Fruit fly (Drosophila melanogaster) whole organism, embryonic: ENCODE results near the gene Ae2.

Experiments used
- Blimp-1 ChIP-seq: fragments of 200-800 bp; sonication (Bioruptor generic); optimal IDR thresholded peaks from 3 replicates; lab custom pipeline; 2018; ENCODE audit warnings: missing biosample characterization, missing genetic modification characterization, mild to moderate bottlenecking, moderate library complexity, missing genetic modification reagents
- C15 ChIP-seq: fragments of 200-800 bp; sonication (Bioruptor generic); IDR thresholded peaks from 3 replicates; pipeline ENCODE4 v1.3.6; 2022; ENCODE audit warnings: missing biosample characterization, missing genetic modification characterization
- CG10274 ChIP-seq: fragments of 200-800 bp; sonication (Bioruptor generic); optimal IDR thresholded peaks from 3 replicates; lab custom pipeline; 2017; ENCODE audit warnings: missing biosample characterization, mild to moderate bottlenecking, missing genetic modification characterization
- CG11504 ChIP-seq: fragments of 200-800 bp; sonication (Bioruptor generic); optimal IDR thresholded peaks from 3 replicates; lab custom pipeline; 2019; ENCODE audit warnings: missing biosample characterization, mild to moderate bottlenecking, missing genetic modification characterization, moderate library complexity
- CG12659 ChIP-seq: fragments of 200-800 bp; sonication (Bioruptor generic); optimal IDR thresholded peaks from 3 replicates; lab custom pipeline; 2017; ENCODE audit warnings: mild to moderate bottlenecking, missing biosample characterization, missing genetic modification reagents, missing genetic modification characterization
- CG13123 ChIP-seq: fragments of 200-800 bp; sonication (Bioruptor generic); optimal IDR thresholded peaks from 2 replicates; lab custom pipeline; 2016; ENCODE audit warnings: missing biosample characterization, missing genetic modification characterization
- CG14710 ChIP-seq: fragments of 200-800 bp; sonication (Bioruptor generic); optimal IDR thresholded peaks from 3 replicates; lab custom pipeline; 2019; ENCODE audit warnings: missing biosample characterization, mild to moderate bottlenecking, missing genetic modification characterization, moderate library complexity
- CG14860 ChIP-seq: fragments of 200-800 bp; sonication (Bioruptor generic); IDR thresholded peaks from 3 replicates; pipeline ENCODE4 v1.3.6; 2022; ENCODE audit warnings: missing biosample characterization, missing genetic modification characterization; ENCODE audit not compliant: partially characterized antibody
- CG15479 ChIP-seq: fragments of 200-800 bp; sonication (Bioruptor generic); optimal IDR thresholded peaks from 3 replicates; lab custom pipeline; 2019; ENCODE audit warnings: missing biosample characterization, mild to moderate bottlenecking, missing genetic modification characterization, moderate library complexity
- CG16863 ChIP-seq: fragments of 200-800 bp; sonication (Bioruptor generic); optimal IDR thresholded peaks from 3 replicates; lab custom pipeline; 2016; ENCODE audit warnings: missing biosample characterization, missing genetic modification characterization
- CG17328 ChIP-seq: fragments of 200-800 bp; sonication (Bioruptor generic); IDR thresholded peaks from 2 replicates; pipeline ENCODE4 v1.3.6; 2022; ENCODE audit warnings: missing biosample characterization, missing genetic modification characterization
- CG18262 ChIP-seq: fragments of 200-800 bp; optimal IDR thresholded peaks from 3 replicates; lab custom pipeline; 2019; ENCODE audit warnings: missing biosample characterization, mild to moderate bottlenecking, missing genetic modification characterization, moderate library complexity
- CG18599 ChIP-seq: fragments of 200-800 bp; sonication (Bioruptor generic); optimal IDR thresholded peaks from 3 replicates; lab custom pipeline; 2017; ENCODE audit warnings: missing biosample characterization, missing genetic modification characterization, mild to moderate bottlenecking, moderate library complexity, missing genetic modification reagents
- CG18764 ChIP-seq: fragments of 200-800 bp; sonication (Bioruptor generic); optimal IDR thresholded peaks from 3 replicates; lab custom pipeline; 2016; ENCODE audit warnings: missing biosample characterization, missing genetic modification characterization
- CG2202 ChIP-seq: fragments of 200-800 bp; sonication (Bioruptor generic); optimal IDR thresholded peaks from 2 replicates; lab custom pipeline; 2018; ENCODE audit warnings: missing biosample characterization, mild to moderate bottlenecking, missing genetic modification characterization
- CG30020 ChIP-seq: fragments of 200-800 bp; optimal IDR thresholded peaks from 2 replicates; lab custom pipeline; 2019; ENCODE audit warnings: missing biosample characterization, mild to moderate bottlenecking, missing genetic modification characterization, moderate library complexity
- CG4617 ChIP-seq: fragments of 200-800 bp; sonication (Bioruptor generic); optimal IDR thresholded peaks from 3 replicates; lab custom pipeline; 2016; ENCODE audit warnings: missing biosample characterization, missing genetic modification characterization, borderline replicate concordance
- CG4730 ChIP-seq: fragments of 200-800 bp; sonication (Bioruptor generic); IDR thresholded peaks from 2 replicates; pipeline ENCODE4 v1.3.6; 2022; ENCODE audit warnings: missing biosample characterization, missing genetic modification characterization
- CG6654 ChIP-seq: fragments of 200-800 bp; sonication (Bioruptor generic); optimal IDR thresholded peaks from 2 replicates; lab custom pipeline; 2017; ENCODE audit warnings: missing biosample characterization, mild to moderate bottlenecking, missing genetic modification characterization
- CG6765 ChIP-seq: fragments of 200-800 bp; sonication (Bioruptor generic); optimal IDR thresholded peaks from 3 replicates; lab custom pipeline; 2017; ENCODE audit warnings: missing biosample characterization, mild to moderate bottlenecking, missing genetic modification characterization
- CG8290 ChIP-seq, 3 experiments: fragments of 200-800 bp; sonication (Bioruptor generic); optimal IDR thresholded peaks; 2 replicates each; lab custom pipeline; 2016 to 2019; ENCODE audit warnings: missing biosample characterization in 3 of 3, missing genetic modification characterization in 3 of 3, mild to moderate bottlenecking in 2 of 3, moderate library complexity in 1 of 3
- Camta ChIP-seq: fragments of 200-800 bp; sonication (Bioruptor generic); optimal IDR thresholded peaks from 2 replicates; lab custom pipeline; 2016; ENCODE audit warnings: missing biosample characterization, missing genetic modification characterization
- D ChIP-seq, 2 experiments: fragments of 200-800 bp in 1 of 2; fragments of >200 bp in 1 of 2; sonication (Bioruptor generic) in 1 of 2; optimal IDR thresholded peaks; 2 replicates in 1 of 2; 3 replicates in 1 of 2; lab custom pipeline; 2017; ENCODE audit warnings: mild to moderate bottlenecking in 1 of 2, missing biosample characterization in 1 of 2, missing genetic modification characterization in 1 of 2, missing genetic modification reagents in 1 of 2
- Dbx ChIP-seq: fragments of 200-800 bp; sonication (Bioruptor generic); IDR thresholded peaks from 3 replicates; pipeline ENCODE4 v1.3.6; 2022; ENCODE audit warnings: missing biosample characterization, missing genetic modification characterization
- Dref ChIP-seq: fragments of 200-800 bp; sonication (Bioruptor generic); IDR thresholded peaks from 2 replicates; pipeline ENCODE4 v1.3.6; 2022; ENCODE audit warnings: missing biosample characterization, missing genetic modification characterization
- HLH4C ChIP-seq: fragments of 200-800 bp; sonication (Bioruptor generic); IDR thresholded peaks from 3 replicates; pipeline ENCODE4 v1.3.6; 2022; ENCODE audit warnings: missing biosample characterization, missing genetic modification characterization; ENCODE audit not compliant: partially characterized antibody
- Hand ChIP-seq: fragments of 200-800 bp; sonication (Bioruptor generic); optimal IDR thresholded peaks from 2 replicates; lab custom pipeline; 2017; ENCODE audit warnings: mild to moderate bottlenecking, missing biosample characterization, missing genetic modification reagents, missing genetic modification characterization
- Mrtf ChIP-seq: fragments of 200-800 bp; sonication (Bioruptor generic); IDR thresholded peaks from 3 replicates; pipeline ENCODE4 v1.3.6; 2022; ENCODE audit warnings: missing biosample characterization, missing genetic modification characterization
- Sox100B ChIP-seq: fragments of 200-800 bp; sonication (Bioruptor generic); optimal IDR thresholded peaks from 3 replicates; lab custom pipeline; 2018; ENCODE audit warnings: missing biosample characterization, mild to moderate bottlenecking, missing genetic modification characterization
- Taf1 ChIP-seq: fragments of 200-800 bp; sonication (Bioruptor generic); IDR thresholded peaks from 2 replicates; pipeline ENCODE4 v1.3.6; 2022; ENCODE audit warnings: missing biosample characterization, missing genetic modification characterization
- ato ChIP-seq: fragments of 200-800 bp; sonication (Bioruptor generic); IDR thresholded peaks from 2 replicates; pipeline ENCODE4 v1.3.6; 2022; ENCODE audit warnings: missing biosample characterization, missing genetic modification characterization; ENCODE audit not compliant: partially characterized antibody
- crc ChIP-seq: fragments of 200-800 bp; sonication (Bioruptor generic); optimal IDR thresholded peaks from 2 replicates; lab custom pipeline; 2016; ENCODE audit warnings: missing biosample characterization, missing genetic modification characterization
- croc ChIP-seq: fragments of 200-800 bp; sonication (Bioruptor generic); conservative IDR thresholded peaks from 3 replicates; pipeline ENCODE4 v1.3.6; 2022; ENCODE audit warnings: missing biosample characterization, missing genetic modification characterization
- en ChIP-seq: fragments of 200-800 bp; sonication (Bioruptor generic); optimal IDR thresholded peaks from 2 replicates; lab custom pipeline; 2016; ENCODE audit warnings: missing biosample characterization, missing genetic modification characterization
- fd102C ChIP-seq: fragments of 200-800 bp; sonication (Bioruptor generic); optimal IDR thresholded peaks from 2 replicates; lab custom pipeline; 2018; ENCODE audit warnings: missing biosample characterization, mild to moderate bottlenecking, missing genetic modification characterization, moderate library complexity
- fd3F ChIP-seq: fragments of 200-800 bp; sonication (Bioruptor generic); optimal IDR thresholded peaks from 2 replicates; lab custom pipeline; 2018; ENCODE audit warnings: missing biosample characterization, mild to moderate bottlenecking, missing genetic modification characterization, moderate library complexity
- gfzf ChIP-seq: fragments of 200-800 bp; sonication (Bioruptor generic); optimal IDR thresholded peaks from 2 replicates; lab custom pipeline; 2016; ENCODE audit warnings: missing biosample characterization, mild to moderate bottlenecking, missing genetic modification characterization, moderate library complexity
- ham ChIP-seq: fragments of 200-800 bp; sonication (Bioruptor generic); IDR thresholded peaks from 2 replicates; pipeline ENCODE4 v1.3.6; 2022; ENCODE audit warnings: missing biosample characterization, missing genetic modification characterization
- inv ChIP-seq: fragments of 200-800 bp; sonication (Bioruptor generic); IDR thresholded peaks from 2 replicates; pipeline ENCODE4 v1.3.6; 2022; ENCODE audit warnings: missing biosample characterization, missing genetic modification characterization; ENCODE audit not compliant: partially characterized antibody
- kni ChIP-seq: fragments of 200-800 bp; sonication (Bioruptor generic); optimal IDR thresholded peaks from 3 replicates; lab custom pipeline; 2017; ENCODE audit warnings: mild to moderate bottlenecking, missing biosample characterization, missing genetic modification reagents, missing genetic modification characterization
- maf-S ChIP-seq: fragments of 200-800 bp; sonication (Bioruptor generic); optimal IDR thresholded peaks from 2 replicates; lab custom pipeline; 2016; ENCODE audit warnings: missing biosample characterization, missing genetic modification characterization
- mam ChIP-seq: fragments of 200-800 bp; sonication (Bioruptor generic); optimal IDR thresholded peaks from 3 replicates; lab custom pipeline; 2016; ENCODE audit warnings: missing biosample characterization, missing genetic modification characterization
- pho ChIP-seq: fragments of 200-800 bp; sonication (Bioruptor generic); optimal IDR thresholded peaks from 2 replicates; lab custom pipeline; 2016; ENCODE audit warnings: missing biosample characterization, missing genetic modification characterization
- pnt ChIP-seq: fragments of 200-800 bp; sonication (Bioruptor generic); optimal IDR thresholded peaks from 3 replicates; lab custom pipeline; 2016; ENCODE audit warnings: missing biosample characterization, missing genetic modification characterization
- ssp ChIP-seq: fragments of 200-800 bp; sonication (Bioruptor generic); IDR thresholded peaks from 2 replicates; pipeline ENCODE4 v1.3.6; 2022; ENCODE audit warnings: missing biosample characterization, missing genetic modification characterization
- trem ChIP-seq: fragments of 200-800 bp; optimal IDR thresholded peaks from 3 replicates; lab custom pipeline; 2019; ENCODE audit warnings: missing biosample characterization, mild to moderate bottlenecking, missing genetic modification characterization, moderate library complexity
- wor ChIP-seq: fragments of 200-800 bp; sonication (Bioruptor generic); IDR thresholded peaks from 2 replicates; pipeline ENCODE4 v1.3.6; 2022; ENCODE audit warnings: missing biosample characterization, missing genetic modification characterization

Gene Ae2

dm6 chr3L:9713828-9714536 lies 49.4 kb upstream of the Ae2 start, which contains the start of gene vsg (continued):
- TF ChIP-seq croc (peak; percentile 30; the same call in 2 of the 3 replicates), CG14860 (GFP tag; lab: Robert Waterston, UW) (peak; percentile 72), en (GFP tag; lab: Kevin White, UChicago) (no peak), CG14710 (tag; lab: Kevin White, UChicago) (peak; percentile 94), CG6765 (peak; percentile 64), pnt (peak; percentile 28), fd3F (peak; percentile 74), CG16863 (GFP tag; lab: Kevin White, UChicago) (peak; percentile 74), Hand (GFP tag; lab: Kevin White, UChicago) (peak; percentile 31), Dbx (peak; percentile 71; the same call in 2 of the 3 replicates), CG17328 (GFP tag; lab: Robert Waterston, UW) (peak; percentile 55), C15 (no peak), inv (GFP tag; lab: Robert Waterston, UW) (peak; percentile 83), CG18262 (peak; percentile 90), Mrtf (GFP tag; lab: Robert Waterston, UW) (no peak; the same call in 1 of the 3 replicates), Dref (GFP tag; lab: Robert Waterston, UW) (peak; percentile 79), ssp (peak; percentile 85), CG18599 (GFP tag; lab: Kevin White, UChicago) (peak; percentile 78), ham (GFP tag; lab: Robert Waterston, UW) (no peak), CG8290 (GFP tag; optimal IDR thresholded peaks at IDR 0.05; lab: Kevin White, UChicago) (peak; percentile 22), CG8290 (tag; optimal IDR thresholded peaks at IDR 0.05; lab: Kevin White, UChicago) (peak in 1 of 2 experiments; percentile 76), pho (GFP tag; lab: Kevin White, UChicago) (peak; percentile 57), fd102C (no peak), CG11504 (tag; lab: Kevin White, UChicago) (peak; percentile 89), Taf1 (GFP tag; lab: Robert Waterston, UW) (no peak), gfzf (peak; percentile 69), CG4617 (GFP tag; lab: Kevin White, UChicago) (peak; percentile 90), CG12659 (GFP tag; lab: Kevin White, UChicago) (peak; percentile 91), crc (no peak), ato (GFP tag; lab: Robert Waterston, UW) (peak; percentile 89), mam (peak; percentile 68), CG6654 (GFP tag; lab: Kevin White, UChicago) (peak; percentile 53), wor (GFP tag; lab: Robert Waterston, UW) (peak; percentile 50; the same call in 1 of the 2 replicates), CG13123 (GFP tag; lab: Kevin White, UChicago) (peak; percentile 15), kni (GFP tag; lab: Kevin White, UChicago) (no peak), trem (tag; lab: Kevin White, UChicago) (peak; percentile 76), maf-S (GFP tag; lab: Kevin White, UChicago) (peak; percentile 38), CG15479 (GFP tag; lab: Kevin White, UChicago) (no peak), HLH4C (GFP tag; lab: Robert Waterston, UW) (peak; percentile 80), Camta (GFP tag; lab: Kevin White, UChicago) (peak; percentile 29), Sox100B (GFP tag; lab: Kevin White, UChicago) (peak; percentile 4), CG30020 (tag; lab: Kevin White, UChicago) (peak; percentile 92), CG18764 (peak; percentile 69), D (optimal IDR thresholded peaks at IDR 0.05; lab: Kevin White, UChicago) (no peak), D (GFP tag; optimal IDR thresholded peaks at IDR 0.05; lab: Kevin White, UChicago) (peak; percentile 66), CG10274 (no peak), CG2202 (tag; lab: Kevin White, UChicago) (peak; percentile 36), CG4730 (GFP tag; lab: Robert Waterston, UW) (peak; percentile 57; the same call in 1 of the 2 replicates), Blimp-1 (peak; percentile 69)
